Worm (Caenorhabditis elegans) whole organism, L4 larva: ENCODE results near the gene ZK686.5.
A peak's percentile ranks its signal among the peaks of the same experiment; 100 is the strongest.

ENCODE experiments used
- F26F4.8 ChIP-seq: fragments of 200-800 bp; sonication (Bioruptor generic); conservative IDR thresholded peaks from 2 replicates; pipeline ENCODE4 v1.3.6; 2022; ENCODE audit warnings: missing genetic modification characterization, missing compliant biosample characterization
- F44E2.7 ChIP-seq: fragments of 200-800 bp; sonication (Bioruptor generic); IDR thresholded peaks from 2 replicates; pipeline ENCODE4 v2.1.2; 2022; ENCODE audit warnings: missing genetic modification characterization, missing compliant biosample characterization
- F49E8.2 ChIP-seq: sonication (generic microtip); optimal IDR thresholded peaks from 2 replicates; lab custom pipeline; 2016; ENCODE audit warnings: missing compliant biosample characterization, mild to moderate bottlenecking, missing genetic modification characterization, borderline replicate concordance
- T20F7.1 ChIP-seq: fragments of 200-800 bp; sonication (Bioruptor generic); optimal IDR thresholded peaks from 2 replicates; lab custom pipeline; 2018; ENCODE audit warnings: mild to moderate bottlenecking, missing genetic modification characterization, missing compliant biosample characterization
- T26A8.4 ChIP-seq: fragments of 200-800 bp; sonication (Bioruptor generic); IDR thresholded peaks from 2 replicates; pipeline ENCODE4 v1.3.6; 2022; ENCODE audit warnings: missing genetic modification characterization, missing compliant biosample characterization
- Y105C5A.15 ChIP-seq: fragments of 200-800 bp; sonication (Bioruptor generic); IDR thresholded peaks from 2 replicates; pipeline ENCODE4 v1.3.6; 2022; ENCODE audit warnings: missing genetic modification characterization, missing compliant biosample characterization
- Y48G9A.11 ChIP-seq: fragments of 200-800 bp; sonication (Bioruptor generic); IDR thresholded peaks from 2 replicates; pipeline ENCODE4 v1.3.6; 2022; ENCODE audit warnings: missing genetic modification reagents, missing genetic modification characterization, missing compliant biosample characterization
- ZK337.2 ChIP-seq: fragments of 200-800 bp; sonication (Bioruptor generic); IDR thresholded peaks from 2 replicates; pipeline ENCODE4 v1.3.6; 2022; ENCODE audit warnings: missing genetic modification reagents, missing genetic modification characterization, missing compliant biosample characterization
- aha-1 ChIP-seq: fragments of 150-350 bp; peaks from one replicate; lab custom pipeline; 2014; ENCODE audit warnings: missing biosample characterization, missing genetic modification characterization
- ama-1 ChIP-seq: fragments of 150-350 bp; optimal IDR thresholded peaks from 2 replicates; lab custom pipeline; 2014; ENCODE audit warnings: inconsistent platforms, mixed read lengths
- ceh-20 ChIP-seq: fragments of 200-800 bp; sonication (Bioruptor generic); IDR thresholded peaks from 2 replicates; pipeline ENCODE4 v1.3.6; 2022; ENCODE audit warnings: missing genetic modification reagents, missing genetic modification characterization, missing compliant biosample characterization
- ceh-32 ChIP-seq: sonication (generic microtip); optimal IDR thresholded peaks from 2 replicates; lab custom pipeline; 2016; ENCODE audit warnings: mild to moderate bottlenecking, missing genetic modification characterization, missing compliant biosample characterization; ENCODE audit not compliant: poor library complexity
- ceh-82 ChIP-seq: sonication (generic microtip); optimal IDR thresholded peaks from 2 replicates; lab custom pipeline; 2017; ENCODE audit warnings: missing biosample characterization, missing genetic modification characterization
- cey-2 ChIP-seq: sonication (generic microtip); optimal IDR thresholded peaks from 3 replicates; lab custom pipeline; 2017; ENCODE audit warnings: missing genetic modification characterization, mild to moderate bottlenecking, missing compliant biosample characterization, antibody characterized with exemption, borderline replicate concordance; ENCODE audit not compliant: insufficient read depth
- ctbp-1 ChIP-seq: fragments of 200-800 bp; sonication (Bioruptor generic); IDR thresholded peaks from 2 replicates; pipeline ENCODE4 v1.3.6; 2022; ENCODE audit warnings: missing genetic modification reagents, missing genetic modification characterization, missing compliant biosample characterization
- daf-12 ChIP-seq: fragments of 150-350 bp; optimal IDR thresholded peaks from 2 replicates; lab custom pipeline; 2014; ENCODE audit warnings: missing biosample characterization, missing genetic modification reagents, missing genetic modification characterization
- daf-16 ChIP-seq, 3 experiments: sonication (generic microtip); optimal IDR thresholded peaks; 2 replicates each; lab custom pipeline; 2016 to 2017; ENCODE audit warnings: missing genetic modification characterization in 3 of 3, missing genetic modification reagents in 3 of 3, mild to moderate bottlenecking in 2 of 3, missing compliant biosample characterization in 2 of 3, missing biosample characterization in 1 of 3, moderate library complexity in 1 of 3
- daf-19 ChIP-seq: fragments of 200-800 bp; sonication (Bioruptor generic); conservative IDR thresholded peaks from 2 replicates; pipeline ENCODE4 v1.3.6; 2022; ENCODE audit warnings: missing genetic modification characterization, missing compliant biosample characterization
- daf-8 ChIP-seq: fragments of 200-800 bp; sonication (Bioruptor generic); IDR thresholded peaks from 2 replicates; pipeline ENCODE4 v1.3.6; 2022; ENCODE audit warnings: missing genetic modification characterization, missing compliant biosample characterization
- dmd-6 ChIP-seq: fragments of 200-800 bp; sonication (Bioruptor generic); IDR thresholded peaks from 2 replicates; pipeline ENCODE4 v1.3.6; 2022; ENCODE audit warnings: missing genetic modification reagents, missing genetic modification characterization, missing compliant biosample characterization
- fkh-10 ChIP-seq: fragments of 150-350 bp; optimal IDR thresholded peaks from 2 replicates; lab custom pipeline; 2014; ENCODE audit warnings: missing biosample characterization, missing genetic modification reagents, missing genetic modification characterization
- fos-1 ChIP-seq: fragments of 150-350 bp; optimal IDR thresholded peaks from 2 replicates; lab custom pipeline; 2014; ENCODE audit warnings: missing biosample characterization, missing genetic modification characterization
- gei-8 ChIP-seq: fragments of 200-800 bp; sonication (Bioruptor generic); optimal IDR thresholded peaks from 2 replicates; lab custom pipeline; 2018; ENCODE audit warnings: mild to moderate bottlenecking, missing genetic modification characterization, missing compliant biosample characterization
- hlh-11 ChIP-seq: fragments of 200-800 bp; sonication (Bioruptor generic); optimal IDR thresholded peaks from 2 replicates; lab custom pipeline; 2018; ENCODE audit warnings: mild to moderate bottlenecking, missing genetic modification characterization, missing compliant biosample characterization
- hlh-30 ChIP-seq: sonication (generic microtip); optimal IDR thresholded peaks from 2 replicates; lab custom pipeline; 2017; ENCODE audit warnings: antibody characterized with exemption, mild to moderate bottlenecking, missing genetic modification characterization, missing compliant biosample characterization; ENCODE audit not compliant: insufficient read depth
- lim-7 ChIP-seq: fragments of 200-800 bp; sonication (Bioruptor generic); IDR thresholded peaks from 2 replicates; pipeline ENCODE4 v1.3.6; 2022; ENCODE audit warnings: missing genetic modification characterization, missing compliant biosample characterization
- lin-1 ChIP-seq: fragments of 200-800 bp; sonication (Bioruptor generic); IDR thresholded peaks from 2 replicates; pipeline ENCODE4 v1.3.6; 2022; ENCODE audit warnings: missing genetic modification reagents, missing genetic modification characterization, missing compliant biosample characterization
- lin-13 ChIP-seq: fragments of 150-350 bp; optimal IDR thresholded peaks from 2 replicates; lab custom pipeline; 2014; ENCODE audit warnings: missing biosample characterization, missing genetic modification reagents, missing genetic modification characterization
- lir-3 ChIP-seq: sonication (generic microtip); optimal IDR thresholded peaks from 2 replicates; lab custom pipeline; 2016; ENCODE audit warnings: mild to moderate bottlenecking, missing genetic modification characterization, missing compliant biosample characterization
- lsy-2 ChIP-seq, 2 experiments: fragments of 150-350 bp in 1 of 2; sonication (generic microtip) in 1 of 2; optimal IDR thresholded peaks; 2 replicates each; lab custom pipeline; 2014 to 2017; ENCODE audit warnings: missing biosample characterization in 2 of 2, missing genetic modification characterization in 2 of 2
- madf-5 ChIP-seq, 2 experiments: fragments of 200-800 bp; sonication (Bioruptor generic); IDR thresholded peaks; 2 replicates each; pipeline ENCODE4 v1.3.6; 2022; ENCODE audit warnings: missing compliant biosample characterization in 2 of 2, missing genetic modification characterization in 2 of 2
- mdl-1 ChIP-seq, 2 experiments: fragments of 150-350 bp in 1 of 2; sonication (generic microtip) in 1 of 2; optimal IDR thresholded peaks; 2 replicates each; lab custom pipeline; 2014 to 2017; ENCODE audit warnings: missing biosample characterization in 2 of 2, missing genetic modification characterization in 2 of 2
- mep-1 ChIP-seq: fragments of 150-350 bp; sonication (generic microtip); optimal IDR thresholded peaks from 3 replicates; lab custom pipeline; 2014; ENCODE audit warnings: missing biosample characterization, missing genetic modification characterization
- mes-2 ChIP-seq: sonication (generic microtip); optimal IDR thresholded peaks from 2 replicates; lab custom pipeline; 2016; ENCODE audit warnings: missing genotype, mild to moderate bottlenecking, missing genetic modification characterization, missing compliant biosample characterization; ENCODE audit not compliant: poor library complexity, severe bottlenecking
- mxl-3 ChIP-seq: fragments of 200-800 bp; sonication (Bioruptor generic); optimal IDR thresholded peaks from 2 replicates; lab custom pipeline; 2018; ENCODE audit warnings: mild to moderate bottlenecking, missing genetic modification characterization, missing compliant biosample characterization
- nhr-10 ChIP-seq: fragments of 150-350 bp; optimal IDR thresholded peaks from 2 replicates; lab custom pipeline; 2014; ENCODE audit warnings: missing biosample characterization, missing genetic modification characterization
- nhr-11 ChIP-seq: fragments of 150-350 bp; optimal IDR thresholded peaks from 2 replicates; lab custom pipeline; 2014; ENCODE audit warnings: missing biosample characterization, missing genetic modification characterization
- nhr-28 ChIP-seq: fragments of 150-350 bp; optimal IDR thresholded peaks from 2 replicates; lab custom pipeline; 2014; ENCODE audit warnings: missing biosample characterization, missing genetic modification characterization
- nhr-6 ChIP-seq: fragments of 150-350 bp; optimal IDR thresholded peaks from 2 replicates; lab custom pipeline; 2014; ENCODE audit warnings: missing biosample characterization, missing genetic modification characterization
- rbr-2 ChIP-seq: sonication (generic microtip); optimal IDR thresholded peaks from 2 replicates; lab custom pipeline; 2016; ENCODE audit warnings: missing genotype, missing genetic modification characterization, missing compliant biosample characterization
- set-16 ChIP-seq: fragments of 200-800 bp; sonication (Bioruptor generic); IDR thresholded peaks from 2 replicates; pipeline ENCODE4 v1.3.6; 2022; ENCODE audit warnings: missing genetic modification reagents, missing genetic modification characterization, missing compliant biosample characterization
- spr-1 ChIP-seq: sonication (generic microtip); optimal IDR thresholded peaks from 2 replicates; lab custom pipeline; 2016; ENCODE audit warnings: mild to moderate bottlenecking, missing genetic modification characterization, missing compliant biosample characterization
- zag-1 ChIP-seq: fragments of 150-350 bp; optimal IDR thresholded peaks from 2 replicates; lab custom pipeline; 2014; ENCODE audit warnings: missing biosample characterization, missing genetic modification characterization
- zfp-3 ChIP-seq: fragments of 200-800 bp; sonication (Bioruptor generic); conservative IDR thresholded peaks from 2 replicates; pipeline ENCODE4 v1.3.6; 2022; ENCODE audit warnings: missing genetic modification reagents, missing genetic modification characterization, missing compliant biosample characterization
- zip-11 ChIP-seq: fragments of 200-800 bp; sonication (Bioruptor generic); IDR thresholded peaks from 2 replicates; pipeline ENCODE4 v1.3.6; 2022; ENCODE audit warnings: missing genetic modification characterization, missing compliant biosample characterization
- zip-2 ChIP-seq: fragments of 150-350 bp; optimal IDR thresholded peaks from 2 replicates; lab custom pipeline; 2014; ENCODE audit warnings: missing biosample characterization, missing genetic modification characterization

Gene ZK686.5

ce11 chrIII:7725483-7726250, 41.6 kb downstream of the ZK686.5 start (continued):
- TF ChIP-seq Y105C5A.15 (no peak), lim-7 (GFP tag; lab: Robert Waterston, UW) (no peak), F49E8.2 (no peak), lin-1 (GFP tag; lab: Robert Waterston, UW) (no peak), nhr-28 (tag; lab: Kevin White, UChicago) (no peak), T20F7.1 (no peak), daf-16 (GFP tag; optimal IDR thresholded peaks at IDR 0.05; lab: Kevin White, UChicago) (no peak), daf-16 (tag; optimal IDR thresholded peaks at IDR 0.05; lab: Kevin White, UChicago) (no peak), lir-3 (tag; lab: Kevin White, UChicago) (no peak), aha-1 (tag; lab: Kevin White, UChicago) (no peak), ceh-20 (GFP tag; lab: Robert Waterston, UW) (no peak; the same call in 1 of the 2 replicates), ZK337.2 (GFP tag; lab: Robert Waterston, UW) (no peak), rbr-2 (tag; lab: Kevin White, UChicago) (peak; percentile 3), spr-1 (tag; lab: Kevin White, UChicago) (no peak), lin-13 (GFP tag; lab: Kevin White, UChicago) (no peak), fkh-10 (GFP tag; lab: Kevin White, UChicago) (peak; percentile 23)

ce11 chrIII:7724433-7724832, 42.9 kb downstream of the ZK686.5 start:
- TF ChIP-seq F44E2.7 (GFP tag; lab: Robert Waterston, UW), result no peak
- TF ChIP-seq mdl-1 (tag; optimal IDR thresholded peaks at IDR 0.05; lab: Kevin White, UChicago), result peak in 1 of 2 experiments; percentile 37
- TF ChIP-seq cey-2 (tag; lab: Kevin White, UChicago), result no peak
- no peak for TF ChIP-seq fkh-10 (GFP tag; lab: Kevin White, UChicago)
- TF ChIP-seq nhr-11 (tag; lab: Kevin White, UChicago), result no peak
- TF ChIP-seq gei-8, result no peak
- TF ChIP-seq mxl-3 (GFP tag; lab: Kevin White, UChicago), result no peak
- TF ChIP-seq ZK337.2 (GFP tag; lab: Robert Waterston, UW), result no peak
- peak; percentile 13 for TF ChIP-seq hlh-30
- no peak for TF ChIP-seq nhr-10 (tag; lab: Kevin White, UChicago)
- no peak for TF ChIP-seq daf-8 (GFP tag; lab: Robert Waterston, UW)
- TF ChIP-seq set-16, result no peak
- TF ChIP-seq madf-5 (GFP tag; IDR thresholded peaks at IDR 0.05; lab: Robert Waterston, UW), result no peak
- TF ChIP-seq zip-2 (tag; lab: Kevin White, UChicago), result no peak
- TF ChIP-seq ceh-82 (tag; lab: Kevin White, UChicago), result no peak
- peak; percentile 36 for TF ChIP-seq mes-2 (tag; lab: Kevin White, UChicago)
- TF ChIP-seq lsy-2 (tag; optimal IDR thresholded peaks at IDR 0.05; lab: Kevin White, UChicago), result peak in 1 of 2 experiments; percentile 24
- no peak for TF ChIP-seq F26F4.8
- TF ChIP-seq ceh-32 (tag; lab: Kevin White, UChicago), result peak; percentile 2
- TF ChIP-seq aha-1 (tag; lab: Kevin White, UChicago), result peak; percentile 96
- TF ChIP-seq ctbp-1 (GFP tag; lab: Robert Waterston, UW), result peak; percentile 52
- TF ChIP-seq fos-1 (tag; lab: Kevin White, UChicago), result no peak
- no peak for TF ChIP-seq T20F7.1
- TF ChIP-seq mep-1, result peak; percentile 23
- 0 out of 2 replicates have a peak, but pooled peaks have one; percentile 8 for TF ChIP-seq T26A8.4 (GFP tag; lab: Robert Waterston, UW)
- TF ChIP-seq daf-19 (GFP tag; lab: Robert Waterston, UW), result no peak
- no peak for TF ChIP-seq daf-16 (GFP tag; optimal IDR thresholded peaks at IDR 0.05; lab: Kevin White, UChicago)
- no peak for TF ChIP-seq daf-16 (tag; optimal IDR thresholded peaks at IDR 0.05; lab: Kevin White, UChicago)
- TF ChIP-seq zip-11 (GFP tag; lab: Robert Waterston, UW), result no peak
- 0 out of 2 replicates have a peak, but pooled peaks have one; percentile 30 for TF ChIP-seq zfp-3 (GFP tag; lab: Robert Waterston, UW)
- no peak for TF ChIP-seq ama-1
- no peak for TF ChIP-seq zag-1 (tag; lab: Kevin White, UChicago)
- peak; percentile 36 for TF ChIP-seq dmd-6
- TF ChIP-seq Y48G9A.11 (GFP tag; lab: Robert Waterston, UW), result no peak
- no peak for TF ChIP-seq daf-12 (tag; lab: Kevin White, UChicago)
- 0 out of 2 replicates have a peak, but pooled peaks have one; percentile 6 for TF ChIP-seq lim-7 (GFP tag; lab: Robert Waterston, UW)
- no peak for TF ChIP-seq nhr-6 (tag; lab: Kevin White, UChicago)
- peak; percentile 23 for TF ChIP-seq hlh-11 (tag; lab: Kevin White, UChicago)
